Worm (Caenorhabditis elegans) whole organism, L3 larva: ENCODE data around the gene hecw-1.

Experiments used
- R02D3.7 ChIP-seq: fragments of 150-350 bp; optimal IDR thresholded peaks from 2 replicates; lab custom pipeline; 2014; ENCODE audit warnings: missing biosample characterization, missing genetic modification characterization
- aly-2 ChIP-seq: fragments of 150-350 bp; optimal IDR thresholded peaks from 2 replicates; lab custom pipeline; 2014; ENCODE audit warnings: missing biosample characterization, missing genetic modification characterization
- ceh-16 ChIP-seq: sonication (generic microtip); optimal IDR thresholded peaks from 2 replicates; lab custom pipeline; 2017; ENCODE audit warnings: missing biosample characterization, missing genetic modification characterization
- ceh-28 ChIP-seq: fragments of 150-350 bp; optimal IDR thresholded peaks from 2 replicates; lab custom pipeline; 2014; ENCODE audit warnings: missing biosample characterization, missing genetic modification reagents, missing genetic modification characterization
- ceh-82 ChIP-seq: fragments of 150-350 bp; optimal IDR thresholded peaks from 2 replicates; lab custom pipeline; 2014; ENCODE audit warnings: missing biosample characterization, missing genetic modification characterization
- ceh-9 ChIP-seq: sonication (generic microtip); optimal IDR thresholded peaks from 2 replicates; lab custom pipeline; 2018; ENCODE audit warnings: missing biosample characterization, missing genetic modification characterization
- daf-12 ChIP-seq: fragments of 150-350 bp; optimal IDR thresholded peaks from 2 replicates; lab custom pipeline; 2014; ENCODE audit warnings: missing biosample characterization, missing genetic modification reagents, missing genetic modification characterization
- egl-27 ChIP-seq: sonication (generic microtip); optimal IDR thresholded peaks from 4 replicates; lab custom pipeline; 2017; ENCODE audit warnings: missing biosample characterization, missing genetic modification reagents, missing genetic modification characterization
- egl-5 ChIP-seq: fragments of 150-350 bp; optimal IDR thresholded peaks from 2 replicates; lab custom pipeline; 2017; ENCODE audit warnings: missing biosample characterization, missing genetic modification reagents, missing genetic modification characterization, inconsistent platforms
- elt-1 ChIP-seq: fragments of 150-350 bp; optimal IDR thresholded peaks from 2 replicates; lab custom pipeline; 2014; ENCODE audit warnings: missing biosample characterization, missing genetic modification characterization
- elt-2 ChIP-seq: sonication (generic microtip); optimal IDR thresholded peaks from 2 replicates; lab custom pipeline; 2016; ENCODE audit warnings: missing genetic modification reagents, mild to moderate bottlenecking, missing genetic modification characterization, missing compliant biosample characterization
- elt-3 ChIP-seq, 3 experiments: fragments of 150-350 bp in 1 of 3; sonication (generic microtip) in 2 of 3; optimal IDR thresholded peaks; 2 replicates in 2 of 3; 4 replicates in 1 of 3; lab custom pipeline; 2014 to 2017; ENCODE audit warnings: missing biosample characterization in 3 of 3, missing genetic modification characterization in 3 of 3
- eor-1 ChIP-seq, 2 experiments: fragments of 150-350 bp; optimal IDR thresholded peaks; 2 replicates each; lab custom pipeline; 2014 to 2018; ENCODE audit warnings: missing biosample characterization in 2 of 2, missing genetic modification characterization in 2 of 2
- fkh-10 ChIP-seq: sonication (generic microtip); optimal IDR thresholded peaks from 2 replicates; lab custom pipeline; 2017; ENCODE audit warnings: missing biosample characterization, missing genetic modification reagents, missing genetic modification characterization
- fkh-2 ChIP-seq: fragments of 150-350 bp; optimal IDR thresholded peaks from 2 replicates; lab custom pipeline; 2014; ENCODE audit warnings: missing biosample characterization, missing genetic modification reagents, missing genetic modification characterization
- fos-1 ChIP-seq: fragments of 150-350 bp; optimal IDR thresholded peaks from 2 replicates; lab custom pipeline; 2014; ENCODE audit warnings: missing biosample characterization, missing genetic modification characterization
- hmg-11 ChIP-seq: sonication (generic microtip); optimal IDR thresholded peaks from 2 replicates; lab custom pipeline; 2016; ENCODE audit warnings: missing genetic modification characterization, missing compliant biosample characterization
- lin-15B ChIP-seq: fragments of 150-350 bp; optimal IDR thresholded peaks from 2 replicates; lab custom pipeline; 2014; ENCODE audit warnings: missing biosample characterization, missing genetic modification characterization
- lin-39 ChIP-seq: fragments of 150-350 bp; optimal IDR thresholded peaks from 2 replicates; lab custom pipeline; 2018; ENCODE audit warnings: missing biosample characterization, missing genetic modification reagents, missing genetic modification characterization
- lsy-12 ChIP-seq: sonication (generic microtip); optimal IDR thresholded peaks from 2 replicates; lab custom pipeline; 2016; ENCODE audit warnings: mild to moderate bottlenecking, missing genetic modification characterization, missing compliant biosample characterization
- mdl-1 ChIP-seq: fragments of 150-350 bp; optimal IDR thresholded peaks from 2 replicates; lab custom pipeline; 2014; ENCODE audit warnings: missing biosample characterization, missing genetic modification characterization
- mml-1 ChIP-seq: fragments of 150-350 bp; sonication (generic microtip); optimal IDR thresholded peaks from 3 replicates; lab custom pipeline; 2014; ENCODE audit warnings: missing biosample characterization, missing genetic modification characterization
- nfya-1 ChIP-seq: sonication (generic microtip); optimal IDR thresholded peaks from 2 replicates; lab custom pipeline; 2017; ENCODE audit warnings: missing genetic modification characterization, mild to moderate bottlenecking, missing compliant biosample characterization, antibody characterized with exemption, moderate library complexity; ENCODE audit not compliant: insufficient read depth
- nhr-11 ChIP-seq: fragments of 150-350 bp; optimal IDR thresholded peaks from 2 replicates; lab custom pipeline; 2014; ENCODE audit warnings: missing biosample characterization, missing genetic modification characterization
- nhr-12 ChIP-seq: fragments of 150-350 bp; optimal IDR thresholded peaks from 2 replicates; lab custom pipeline; 2014; ENCODE audit warnings: missing biosample characterization, missing genetic modification characterization
- nhr-23 ChIP-seq: fragments of 150-350 bp; optimal IDR thresholded peaks from 2 replicates; lab custom pipeline; 2014; ENCODE audit warnings: missing biosample characterization, missing genetic modification reagents, missing genetic modification characterization
- nhr-237 ChIP-seq: fragments of 150-350 bp; optimal IDR thresholded peaks from 2 replicates; lab custom pipeline; 2014; ENCODE audit warnings: missing biosample characterization, missing genetic modification characterization
- nhr-25 ChIP-seq: sonication (generic microtip); optimal IDR thresholded peaks from 2 replicates; lab custom pipeline; 2017; ENCODE audit warnings: missing biosample characterization, missing genetic modification characterization
- nhr-28 ChIP-seq: fragments of 150-350 bp; optimal IDR thresholded peaks from 2 replicates; lab custom pipeline; 2014; ENCODE audit warnings: missing biosample characterization, missing genetic modification characterization
- nhr-43 ChIP-seq: sonication (generic microtip); optimal IDR thresholded peaks from 2 replicates; lab custom pipeline; 2016; ENCODE audit warnings: mild to moderate bottlenecking, missing genetic modification characterization, missing compliant biosample characterization; ENCODE audit not compliant: poor library complexity, severe bottlenecking
- nhr-77 ChIP-seq: fragments of 150-350 bp; optimal IDR thresholded peaks from 2 replicates; lab custom pipeline; 2014; ENCODE audit warnings: missing biosample characterization, missing genetic modification characterization
- pha-4 ChIP-seq: fragments of 150-350 bp; optimal IDR thresholded peaks from 2 replicates; lab custom pipeline; 2014; ENCODE audit warnings: missing biosample characterization, missing genetic modification reagents, missing genetic modification characterization
- pqm-1 ChIP-seq: fragments of 150-350 bp; optimal IDR thresholded peaks from 2 replicates; lab custom pipeline; 2017; ENCODE audit warnings: missing biosample characterization, missing genetic modification characterization, inconsistent platforms
- sea-2 ChIP-seq: fragments of 150-350 bp; sonication (generic microtip); optimal IDR thresholded peaks from 4 replicates; lab custom pipeline; 2014; ENCODE audit warnings: missing biosample characterization, missing genetic modification reagents, missing genetic modification characterization
- snpc-4 ChIP-seq: fragments of 150-350 bp; optimal IDR thresholded peaks from 2 replicates; lab custom pipeline; 2014; ENCODE audit warnings: missing biosample characterization, missing genetic modification characterization
- tbx-2 ChIP-seq: sonication (generic microtip); optimal IDR thresholded peaks from 2 replicates; lab custom pipeline; 2016; ENCODE audit warnings: mild to moderate bottlenecking, missing genetic modification characterization, missing compliant biosample characterization
- zag-1 ChIP-seq: fragments of 150-350 bp; optimal IDR thresholded peaks from 2 replicates; lab custom pipeline; 2014; ENCODE audit warnings: missing biosample characterization, missing genetic modification characterization
- ztf-4 ChIP-seq: fragments of 150-350 bp; optimal IDR thresholded peaks from 2 replicates; lab custom pipeline; 2014; ENCODE audit warnings: missing biosample characterization, missing genetic modification characterization

hecw-1 gene

DNA sequence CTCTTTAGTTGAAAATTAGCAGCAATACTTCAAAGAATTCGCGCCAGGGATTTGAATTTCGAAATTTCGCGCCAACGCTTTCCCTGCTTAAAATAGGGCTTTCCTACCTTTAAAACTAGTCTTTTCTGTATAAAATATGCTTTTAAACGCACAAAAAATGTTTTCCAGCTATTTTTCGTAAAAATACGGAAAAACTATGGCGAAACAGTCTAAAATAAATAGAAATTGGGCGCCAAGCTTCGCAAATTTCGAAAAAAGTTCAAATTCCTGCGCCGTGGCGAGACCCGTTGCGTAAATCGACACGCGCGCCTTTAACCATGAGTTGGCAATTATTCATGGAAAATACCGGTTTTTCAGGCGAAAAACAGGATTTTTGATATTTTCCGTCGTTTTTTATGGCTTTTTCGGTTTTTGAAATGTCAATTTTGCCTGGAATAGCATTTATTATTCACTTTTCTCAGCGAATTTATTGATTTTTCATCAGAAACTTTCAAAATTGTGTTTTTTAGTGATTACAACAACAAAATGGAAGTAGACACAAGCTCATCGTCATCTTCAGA lies 14.7 kb upstream of the hecw-1 start, which contains the start of the genes npp-9 and F59A2.5:
TSS of gene npp-9 (minus strand) at position 126 of the 560 bp plus-strand sequence.
TSS of gene F59A2.5 (plus strand) at position 510 of the 560 bp plus-strand sequence.
- TF ChIP-seq nhr-11 = no peak
- TF ChIP-seq nfya-1 = peak; percentile 80
- peak; percentile 40 for TF ChIP-seq nhr-25 (tag; lab: Kevin White, UChicago)
- TF ChIP-seq pqm-1 = peak; percentile 2
- peak; percentile 33 for TF ChIP-seq hmg-11
- peak; percentile 77 for TF ChIP-seq pha-4 (tag; lab: Kevin White, UChicago)
- no peak for TF ChIP-seq mdl-1 (tag; lab: Kevin White, UChicago)
- TF ChIP-seq R02D3.7 (tag; lab: Kevin White, UChicago) = peak; percentile 95
- TF ChIP-seq lin-15B = peak; percentile 73
- TF ChIP-seq lin-39 (tag; lab: Kevin White, UChicago) = peak; percentile 53
- peak; percentile 48 for TF ChIP-seq nhr-23 (tag; lab: Kevin White, UChicago)
- TF ChIP-seq elt-3 (tag; optimal IDR thresholded peaks at IDR 0.05; lab: Kevin White, UChicago) = peak in 1 of 3 experiments; percentile 7
- TF ChIP-seq lsy-12 (tag; lab: Kevin White, UChicago) = no peak
- TF ChIP-seq, all 47 proteins: peak for 10

ce11 chrIII:3400444-3400843 lies 10.7 kb upstream of the hecw-1 start:
- no peak for TF ChIP-seq lsy-12 (tag; lab: Kevin White, UChicago)
- TF ChIP-seq ceh-16 (tag; lab: Kevin White, UChicago) = no peak
- no peak for TF ChIP-seq aly-2
- no peak for TF ChIP-seq ztf-4
- no peak for TF ChIP-seq ceh-82 (tag; lab: Kevin White, UChicago)
- no peak for TF ChIP-seq nhr-12 (tag; lab: Kevin White, UChicago)
- no peak for TF ChIP-seq egl-5 (tag; lab: Kevin White, UChicago)
- TF ChIP-seq R02D3.7 (tag; lab: Kevin White, UChicago) = no peak
- no peak for TF ChIP-seq zag-1 (tag; lab: Kevin White, UChicago)
- no peak for TF ChIP-seq snpc-4 (tag; lab: Kevin White, UChicago)
- no peak for TF ChIP-seq nhr-43 (tag; lab: Kevin White, UChicago)
- TF ChIP-seq ceh-9 (tag; lab: Kevin White, UChicago) = no peak
- no peak for TF ChIP-seq nhr-11
- no peak for TF ChIP-seq elt-3 (tag; optimal IDR thresholded peaks at IDR 0.05; lab: Kevin White, UChicago)
- no peak for TF ChIP-seq elt-2 (tag; lab: Kevin White, UChicago)
- no peak for TF ChIP-seq fos-1 (tag; lab: Kevin White, UChicago)
- no peak for TF ChIP-seq tbx-2 (tag; lab: Kevin White, UChicago)
- no peak for TF ChIP-seq nhr-28 (tag; lab: Kevin White, UChicago)
- TF ChIP-seq eor-1 (tag; optimal IDR thresholded peaks at IDR 0.05; lab: Kevin White, UChicago) = no peak

- TF ChIP-seq elt-1 (no peak), fos-1 (tag; lab: Kevin White, UChicago) (no peak), nhr-77 (no peak), egl-27 (tag; lab: Kevin White, UChicago) (no peak), nhr-237 (tag; lab: Kevin White, UChicago) (no peak), R02D3.7 (tag; lab: Kevin White, UChicago) (no peak), lin-39 (tag; lab: Kevin White, UChicago) (no peak), mdl-1 (tag; lab: Kevin White, UChicago) (no peak), fkh-10 (GFP tag; lab: Kevin White, UChicago) (no peak), snpc-4 (tag; lab: Kevin White, UChicago) (no peak), sea-2 (GFP tag; lab: Kevin White, UChicago) (no peak), nhr-11 (no peak), daf-12 (tag; lab: Kevin White, UChicago) (no peak), nfya-1 (no peak), fkh-2 (tag; lab: Kevin White, UChicago) (no peak), elt-3 (tag; optimal IDR thresholded peaks at IDR 0.05; lab: Kevin White, UChicago) (no peak), lin-15B (no peak), ceh-28 (no peak), mml-1 (tag; lab: Kevin White, UChicago) (no peak)
These were observed 8.7 kb upstream of the hecw-1 start for ce11 chrIII:3398485-3398884.
